Fruit fly (Drosophila melanogaster) whole organism, embryonic: ENCODE data around the gene CG14684.
A peak's percentile ranks its signal among the peaks of the same experiment; 100 is the strongest.

Experiments
- ATbp ChIP-seq: fragments of 200-800 bp; sonication (Bioruptor generic); optimal IDR thresholded peaks from 2 replicates; lab custom pipeline; 2017; ENCODE audit warnings: missing biosample characterization, mild to moderate bottlenecking, missing genetic modification characterization, missing genetic modification reagents
- Antp ChIP-seq: fragments of 200-800 bp; sonication (Bioruptor generic); optimal IDR thresholded peaks from 3 replicates; lab custom pipeline; 2016; ENCODE audit warnings: missing biosample characterization, missing genetic modification characterization
- Awh ChIP-seq: fragments of 200-800 bp; sonication (Bioruptor generic); IDR thresholded peaks from 2 replicates; pipeline ENCODE4, ENCODE4 v1.3.6; 2022; ENCODE audit warnings: missing biosample characterization, missing genetic modification characterization
- BtbVII ChIP-seq: fragments of 200-800 bp; sonication (Bioruptor generic); optimal IDR thresholded peaks from 3 replicates; lab custom pipeline; 2017; ENCODE audit warnings: missing biosample characterization, mild to moderate bottlenecking, missing genetic modification characterization
- CG10366 ChIP-seq: fragments of 200-800 bp; sonication (Bioruptor generic); IDR thresholded peaks from 2 replicates; pipeline ENCODE4 v1.3.6; 2022; ENCODE audit warnings: missing biosample characterization, missing genetic modification characterization
- CG12071 ChIP-seq: fragments of 200-800 bp; sonication (Bioruptor generic); optimal IDR thresholded peaks from 3 replicates; lab custom pipeline; 2018; ENCODE audit warnings: missing biosample characterization, mild to moderate bottlenecking, missing genetic modification characterization
- CG12391 ChIP-seq: fragments of 200-800 bp; sonication (Bioruptor generic); optimal IDR thresholded peaks from 3 replicates; lab custom pipeline; 2018; ENCODE audit warnings: missing biosample characterization, mild to moderate bottlenecking, missing genetic modification characterization, moderate library complexity
- CG13424 ChIP-seq: fragments of 200-800 bp; sonication (Bioruptor generic); optimal IDR thresholded peaks from 2 replicates; lab custom pipeline; 2019; ENCODE audit warnings: missing biosample characterization, mild to moderate bottlenecking, missing genetic modification characterization, moderate library complexity
- CG17912 ChIP-seq: fragments of 200-800 bp; sonication (Bioruptor generic); optimal IDR thresholded peaks from 2 replicates; lab custom pipeline; 2018; ENCODE audit warnings: missing biosample characterization, mild to moderate bottlenecking, missing genetic modification characterization
- CG2120 ChIP-seq: fragments of 200-800 bp; sonication (Bioruptor generic); optimal IDR thresholded peaks from 3 replicates; lab custom pipeline; 2016; ENCODE audit warnings: missing biosample characterization, missing genetic modification characterization
- CG30403 ChIP-seq: fragments of 200-800 bp; sonication (Bioruptor generic); optimal IDR thresholded peaks from 3 replicates; lab custom pipeline; 2016; ENCODE audit warnings: missing biosample characterization, missing genetic modification characterization
- CG31441 ChIP-seq: fragments of 200-800 bp; sonication (Bioruptor generic); IDR thresholded peaks from 2 replicates; pipeline ENCODE4 v1.3.6; 2022; ENCODE audit warnings: missing biosample characterization, missing genetic modification characterization
- CG3726 ChIP-seq: fragments of 200-800 bp; sonication (Bioruptor generic); IDR thresholded peaks from 3 replicates; pipeline ENCODE4, ENCODE4 v1.3.6; 2022; ENCODE audit warnings: missing biosample characterization, missing genetic modification characterization
- CG4730 ChIP-seq: fragments of 200-800 bp; sonication (Bioruptor generic); IDR thresholded peaks from 2 replicates; pipeline ENCODE4 v1.3.6; 2022; ENCODE audit warnings: missing biosample characterization, missing genetic modification characterization
- CG6683 ChIP-seq: fragments of 200-800 bp; sonication (Bioruptor generic); optimal IDR thresholded peaks from 2 replicates; lab custom pipeline; 2017; ENCODE audit warnings: missing biosample characterization, mild to moderate bottlenecking, missing genetic modification characterization, missing genetic modification reagents
- CG7271 ChIP-seq: fragments of 200-800 bp; sonication (Bioruptor generic); optimal IDR thresholded peaks from 2 replicates; lab custom pipeline; 2018; ENCODE audit warnings: missing biosample characterization, mild to moderate bottlenecking, missing genetic modification characterization, moderate library complexity
- CG8478 ChIP-seq: fragments of >200 bp; optimal IDR thresholded peaks from 2 replicates; lab custom pipeline; 2018
- CG9609 ChIP-seq: fragments of 200-800 bp; sonication (Bioruptor generic); optimal IDR thresholded peaks from 3 replicates; lab custom pipeline; 2016; ENCODE audit warnings: missing biosample characterization, missing genetic modification characterization
- CG9817 ChIP-seq: fragments of 200-800 bp; sonication (Bioruptor generic); optimal IDR thresholded peaks from 2 replicates; lab custom pipeline; 2018; ENCODE audit warnings: missing biosample characterization, mild to moderate bottlenecking, missing genetic modification characterization, moderate library complexity
- Dbx ChIP-seq: fragments of 200-800 bp; sonication (Bioruptor generic); IDR thresholded peaks from 3 replicates; pipeline ENCODE4 v1.3.6; 2022; ENCODE audit warnings: missing biosample characterization, missing genetic modification characterization
- Dll ChIP-seq: fragments of 200-800 bp; sonication (Bioruptor generic); IDR thresholded peaks from 4 replicates; pipeline ENCODE4 v1.3.6; 2022; ENCODE audit warnings: missing biosample characterization, missing genetic modification characterization; ENCODE audit not compliant: partially characterized antibody
- HLH3B ChIP-seq: fragments of 200-800 bp; sonication (Bioruptor generic); IDR thresholded peaks from 2 replicates; pipeline ENCODE4 v1.3.6; 2022; ENCODE audit warnings: missing biosample characterization, missing genetic modification characterization
- Hmx ChIP-seq: fragments of 200-800 bp; sonication (Bioruptor generic); optimal IDR thresholded peaks from 2 replicates; lab custom pipeline; 2016; ENCODE audit warnings: missing biosample characterization, missing genetic modification characterization
- MBD-R2 ChIP-seq: fragments of 200-800 bp; sonication (Bioruptor generic); IDR thresholded peaks from 2 replicates; pipeline ENCODE4 v1.3.6; 2022; ENCODE audit warnings: missing biosample characterization, missing genetic modification characterization
- MTF-1 ChIP-seq: fragments of 200-800 bp; sonication (Bioruptor generic); optimal IDR thresholded peaks from 2 replicates; lab custom pipeline; 2018; ENCODE audit warnings: missing biosample characterization, mild to moderate bottlenecking, missing genetic modification characterization, borderline replicate concordance
- Med ChIP-seq: fragments of 200-800 bp; sonication (Bioruptor generic); peaks from one replicate; lab custom pipeline; 2016; ENCODE audit warnings: missing biosample characterization, missing genetic modification characterization, mild to moderate bottlenecking, inconsistent platforms, moderate library complexity
- Oaz ChIP-seq: fragments of 200-800 bp; sonication (Bioruptor generic); IDR thresholded peaks from 2 replicates; pipeline ENCODE4 v1.3.6; 2022; ENCODE audit warnings: missing biosample characterization, missing genetic modification characterization
- Opbp ChIP-seq: fragments of 200-800 bp; sonication (Bioruptor generic); IDR thresholded peaks from 3 replicates; pipeline ENCODE4 v1.3.6; 2022; ENCODE audit warnings: missing biosample characterization, missing genetic modification characterization; ENCODE audit not compliant: partially characterized antibody
- Sin3A ChIP-seq: fragments of >200 bp; optimal IDR thresholded peaks from 2 replicates; lab custom pipeline; 2018
- Six4 ChIP-seq: fragments of 200-800 bp; sonication (Bioruptor generic); optimal IDR thresholded peaks from 2 replicates; lab custom pipeline; 2016; ENCODE audit warnings: missing biosample characterization, missing genetic modification characterization
- Sox100B ChIP-seq: fragments of 200-800 bp; sonication (Bioruptor generic); optimal IDR thresholded peaks from 3 replicates; lab custom pipeline; 2018; ENCODE audit warnings: missing biosample characterization, mild to moderate bottlenecking, missing genetic modification characterization
- Tbp ChIP-seq: fragments of >200 bp; optimal IDR thresholded peaks from 2 replicates; lab custom pipeline; 2018; ENCODE audit warnings: missing biosample characterization, missing genetic modification characterization
- Trl ChIP-seq, 3 experiments: fragments of >200 bp in 2 of 3; fragments of 200-800 bp in 1 of 3; sonication (Bioruptor generic) in 1 of 3; optimal IDR thresholded peaks; 2 replicates in 1 of 3; 3 replicates in 2 of 3; lab custom pipeline; 2016 to 2017; ENCODE audit warnings: missing biosample characterization in 1 of 3, missing genetic modification characterization in 1 of 3
- bbx ChIP-seq: fragments of 200-800 bp; sonication (Bioruptor generic); IDR thresholded peaks from 2 replicates; pipeline ENCODE4 v1.3.6; 2022; ENCODE audit warnings: missing biosample characterization, missing genetic modification characterization; ENCODE audit not compliant: partially characterized antibody
- chinmo ChIP-seq: fragments of 200-800 bp; sonication (Bioruptor generic); IDR thresholded peaks from 4 replicates; pipeline ENCODE4 v1.3.6; 2022; ENCODE audit warnings: missing biosample characterization, missing genetic modification characterization; ENCODE audit not compliant: partially characterized antibody
- dati ChIP-seq: fragments of 200-800 bp; sonication (Bioruptor generic); IDR thresholded peaks from 2 replicates; pipeline ENCODE4 v1.3.6; 2022; ENCODE audit warnings: missing biosample characterization, missing genetic modification characterization
- dmrt11E ChIP-seq: fragments of 200-800 bp; sonication (Bioruptor generic); optimal IDR thresholded peaks from 3 replicates; lab custom pipeline; 2018; ENCODE audit warnings: missing biosample characterization, mild to moderate bottlenecking, missing genetic modification characterization, moderate library complexity
- dysf ChIP-seq: fragments of 200-800 bp; sonication (Bioruptor generic); IDR thresholded peaks from 3 replicates; pipeline ENCODE4 v1.3.6; 2022; ENCODE audit warnings: missing biosample characterization, missing genetic modification characterization
- eve ChIP-seq, 2 experiments: fragments of >200 bp; optimal IDR thresholded peaks; 2 replicates each; lab custom pipeline; 2017; ENCODE audit warnings: missing biosample characterization in 2 of 2, missing genetic modification characterization in 2 of 2
- fd3F ChIP-seq: fragments of 200-800 bp; sonication (Bioruptor generic); optimal IDR thresholded peaks from 2 replicates; lab custom pipeline; 2018; ENCODE audit warnings: missing biosample characterization, mild to moderate bottlenecking, missing genetic modification characterization, moderate library complexity
- ftz-f1 ChIP-seq: fragments of 200-800 bp; sonication (Bioruptor generic); optimal IDR thresholded peaks from 2 replicates; lab custom pipeline; 2016; ENCODE audit warnings: missing biosample characterization, missing genetic modification characterization
- hth ChIP-seq: fragments of >200 bp; optimal IDR thresholded peaks from 2 replicates; lab custom pipeline; 2017; ENCODE audit warnings: inconsistent platforms
- lola ChIP-seq, 3 experiments: fragments of >200 bp in 2 of 3; fragments of 200-800 bp in 1 of 3; sonication (Bioruptor generic) in 1 of 3; optimal IDR thresholded peaks; 2 replicates each; lab custom pipeline; 2017 to 2019; ENCODE audit warnings: missing biosample characterization in 3 of 3, missing genetic modification characterization in 3 of 3, mild to moderate bottlenecking in 1 of 3, moderate library complexity in 1 of 3
- mirr ChIP-seq: fragments of 200-800 bp; sonication (Bioruptor generic); optimal IDR thresholded peaks from 3 replicates; lab custom pipeline; 2018; ENCODE audit warnings: missing biosample characterization, mild to moderate bottlenecking, missing genetic modification characterization
- odd ChIP-seq: fragments of 200-800 bp; sonication (Bioruptor generic); optimal IDR thresholded peaks from 2 replicates; lab custom pipeline; 2017; ENCODE audit warnings: missing biosample characterization, mild to moderate bottlenecking, missing genetic modification characterization
- pfk ChIP-seq: fragments of 200-800 bp; sonication (Bioruptor generic); optimal IDR thresholded peaks from 2 replicates; lab custom pipeline; 2018; ENCODE audit warnings: missing biosample characterization, mild to moderate bottlenecking, missing genetic modification characterization, moderate library complexity
- tll ChIP-seq, 2 experiments: fragments of 200-800 bp in 1 of 2; fragments of >200 bp in 1 of 2; sonication (Bioruptor generic) in 1 of 2; optimal IDR thresholded peaks; 2 replicates each; lab custom pipeline; 2017 to 2019; ENCODE audit warnings: missing biosample characterization in 2 of 2, missing genetic modification characterization in 2 of 2, mild to moderate bottlenecking in 1 of 2, moderate library complexity in 1 of 2
- trem ChIP-seq: fragments of 200-800 bp; optimal IDR thresholded peaks from 3 replicates; lab custom pipeline; 2019; ENCODE audit warnings: missing biosample characterization, mild to moderate bottlenecking, missing genetic modification characterization, moderate library complexity
- usp ChIP-seq: fragments of >200 bp; optimal IDR thresholded peaks from 2 replicates; lab custom pipeline; 2017; ENCODE audit warnings: missing biosample characterization, missing genetic modification characterization
- zen2 ChIP-seq: fragments of 200-800 bp; sonication (Bioruptor generic); IDR thresholded peaks from 3 replicates; pipeline ENCODE4 v1.3.6; 2022; ENCODE audit warnings: missing biosample characterization, missing genetic modification characterization; ENCODE audit not compliant: partially characterized antibody

The CG14684 gene

DNA sequence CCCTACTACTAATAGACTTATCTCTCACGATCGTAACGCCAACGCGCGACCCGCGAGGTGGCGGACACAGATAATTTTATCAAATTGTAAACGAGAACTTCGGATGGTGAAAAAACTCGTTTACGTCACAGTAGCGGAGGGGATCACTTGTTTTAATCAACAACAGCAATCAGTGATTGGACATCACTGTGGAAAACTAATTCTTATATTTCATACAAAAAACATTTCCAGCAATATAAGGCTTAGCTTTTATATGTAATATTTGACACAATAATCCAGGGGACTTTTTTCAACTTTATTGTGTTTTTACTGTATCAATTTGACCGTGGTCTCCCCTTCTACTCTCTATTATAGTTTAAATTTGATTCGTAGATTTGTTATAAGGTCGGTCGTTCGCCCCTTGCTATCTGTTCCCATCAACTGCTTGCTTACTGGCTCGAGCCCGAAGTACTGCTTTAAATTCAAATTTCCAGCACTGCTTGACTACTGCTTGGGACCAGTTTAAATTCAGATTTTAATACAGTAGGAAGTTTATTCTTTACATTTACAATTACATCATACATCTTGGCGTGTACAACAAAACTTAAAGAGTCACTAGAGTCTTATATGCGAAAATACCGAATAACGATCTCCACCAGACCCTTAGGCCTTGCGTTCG, 29.4 kb upstream of the CG14684 start, which contains the start of gene CG6465 (continued):
- no peak for TF ChIP-seq CG7271 (tag; lab: Kevin White, UChicago)
- no peak for TF ChIP-seq CG12071 (GFP tag; lab: Kevin White, UChicago)
- peak; percentile 4 for TF ChIP-seq dmrt11E (tag; lab: Kevin White, UChicago)
- no peak for TF ChIP-seq Hmx (GFP tag; lab: Kevin White, UChicago)
- TF ChIP-seq Sox100B, result no peak
- TF ChIP-seq CG10366 (GFP tag; lab: Robert Waterston, UW), result no peak
- TF ChIP-seq Trl (optimal IDR thresholded peaks at IDR 0.05; lab: Kevin White, UChicago), result no peak
- no peak for TF ChIP-seq Trl (GFP tag; optimal IDR thresholded peaks at IDR 0.05; lab: Kevin White, UChicago)
- TF ChIP-seq CG30403 (GFP tag; lab: Kevin White, UChicago), result no peak
- no peak for TF ChIP-seq CG9609 (GFP tag; lab: Kevin White, UChicago)
- no peak for TF ChIP-seq Oaz
- peak; percentile 24; the same call in 1 of the 2 replicates for TF ChIP-seq CG31441 (GFP tag; lab: Robert Waterston, UW)
- peak; percentile 88 for TF ChIP-seq Med (GFP tag; lab: Kevin White, UChicago)
- TF ChIP-seq Sin3A (lab: Kevin White, UChicago), result no peak
- no peak for TF ChIP-seq CG12391 (tag; lab: Kevin White, UChicago)
- peak in 1 of 2 experiments; percentile 79 for TF ChIP-seq eve (GFP tag; optimal IDR thresholded peaks at IDR 0.05; lab: Kevin White, UChicago)
- TF ChIP-seq Dll, result no peak
- no peak for TF ChIP-seq CG17912
- no peak for TF ChIP-seq usp
- TF ChIP-seq CG6683 (GFP tag; lab: Kevin White, UChicago), result no peak
- TF ChIP-seq Dbx (GFP tag; lab: Robert Waterston, UW), result no peak
- TF ChIP-seq Opbp, result peak; percentile 57; the same call in 1 of the 3 replicates
- no peak for TF ChIP-seq mirr (GFP tag; lab: Kevin White, UChicago)
- TF ChIP-seq CG2120, result peak; percentile 25
- no peak for TF ChIP-seq bbx
- no peak for TF ChIP-seq odd (GFP tag; lab: Kevin White, UChicago)
- no peak for TF ChIP-seq Tbp (GFP tag; lab: Kevin White, UChicago)
- TF ChIP-seq hth (lab: Kevin White, UChicago), result no peak
- no peak for TF ChIP-seq MTF-1 (GFP tag; lab: Kevin White, UChicago)
- TF ChIP-seq dysf, result peak; percentile 62; the same call in 2 of the 3 replicates
- no peak for TF ChIP-seq Six4 (GFP tag; lab: Kevin White, UChicago)
- TF ChIP-seq BtbVII (GFP tag; lab: Kevin White, UChicago), result no peak
- 0 out of 2 replicates have a peak, but pooled peaks have one; percentile 19 for TF ChIP-seq MBD-R2 (GFP tag; lab: Robert Waterston, UW)
- TF ChIP-seq trem, result peak; percentile 21
- TF ChIP-seq CG9817 (tag; lab: Kevin White, UChicago), result peak; percentile 8
- no peak for TF ChIP-seq ATbp (GFP tag; lab: Kevin White, UChicago)
- TF ChIP-seq CG13424 (tag; lab: Kevin White, UChicago), result peak; percentile 17
- TF ChIP-seq lola (GFP tag; optimal IDR thresholded peaks at IDR 0.05; lab: Kevin White, UChicago), result no peak
- peak; percentile 87 for TF ChIP-seq CG8478 (lab: Kevin White, UChicago)
- TF ChIP-seq zen2 (GFP tag; lab: Robert Waterston, UW), result no peak
- 0 out of 4 replicates have a peak, but pooled peaks have one; percentile 5 for TF ChIP-seq chinmo (GFP tag; lab: Robert Waterston, UW)
- TF ChIP-seq fd3F, result no peak
- no peak for TF ChIP-seq CG3726 (GFP tag; lab: Robert Waterston, UW)
- TF ChIP-seq ftz-f1, result peak; percentile 88
- no peak for TF ChIP-seq dati (GFP tag; lab: Robert Waterston, UW)
- no peak for TF ChIP-seq Awh
- no peak for TF ChIP-seq CG4730 (GFP tag; lab: Robert Waterston, UW)
- TF ChIP-seq tll (GFP tag; optimal IDR thresholded peaks at IDR 0.05; lab: Kevin White, UChicago), result no peak
- TF ChIP-seq pfk (GFP tag; lab: Kevin White, UChicago), result no peak
- TF ChIP-seq HLH3B (GFP tag; lab: Robert Waterston, UW), result no peak
- no peak for TF ChIP-seq Antp (GFP tag; lab: Kevin White, UChicago)
